Worm (Caenorhabditis elegans) whole organism, mixed stage, embryonic: Measurements from ENCODE around the gene twnk-1.

Experiments
- M03D4.4 ChIP-seq: sonication (generic microtip); optimal IDR thresholded peaks from 2 replicates; lab custom pipeline; 2017; ENCODE audit warnings: mild to moderate bottlenecking, missing genetic modification characterization, missing compliant biosample characterization
- bed-3 ChIP-seq: fragments of 200-800 bp; sonication (Bioruptor generic); optimal IDR thresholded peaks from 3 replicates; lab custom pipeline; 2018; ENCODE audit warnings: mild to moderate bottlenecking, missing genetic modification characterization, moderate library complexity, missing compliant biosample characterization
- blmp-1 ChIP-seq: fragments of 150-350 bp; optimal IDR thresholded peaks from 2 replicates; lab custom pipeline; 2014; ENCODE audit warnings: missing biosample characterization, missing genetic modification characterization
- ceh-39 ChIP-seq: fragments of 150-350 bp; optimal IDR thresholded peaks from 2 replicates; lab custom pipeline; 2014; ENCODE audit warnings: missing biosample characterization, missing genetic modification characterization
- ceh-43 ChIP-seq: fragments of 200-800 bp; sonication (Bioruptor generic); optimal IDR thresholded peaks from 2 replicates; lab custom pipeline; 2018; ENCODE audit warnings: mild to moderate bottlenecking, missing genetic modification characterization, moderate library complexity, missing compliant biosample characterization
- ceh-83 ChIP-seq: fragments of 200-800 bp; sonication (Bioruptor generic); optimal IDR thresholded peaks from 2 replicates; lab custom pipeline; 2018; ENCODE audit warnings: mild to moderate bottlenecking, missing genetic modification characterization, missing compliant biosample characterization
- ces-1 ChIP-seq: fragments of 150-350 bp; optimal IDR thresholded peaks from 2 replicates; lab custom pipeline; 2014; ENCODE audit warnings: missing biosample characterization, missing genetic modification reagents, missing genetic modification characterization
- cnd-1 ChIP-seq: fragments of 200-800 bp; sonication (Bioruptor generic); optimal IDR thresholded peaks from 2 replicates; lab custom pipeline; 2018; ENCODE audit warnings: mild to moderate bottlenecking, missing genetic modification characterization, missing compliant biosample characterization
- drap-1 ChIP-seq: fragments of 200-800 bp; sonication (Bioruptor generic); optimal IDR thresholded peaks from 3 replicates; lab custom pipeline; 2018; ENCODE audit warnings: mild to moderate bottlenecking, missing genetic modification characterization, missing compliant biosample characterization
- elt-1 ChIP-seq: sonication (generic microtip); optimal IDR thresholded peaks from 2 replicates; lab custom pipeline; 2017; ENCODE audit warnings: missing genetic modification characterization, mild to moderate bottlenecking, missing compliant biosample characterization, antibody characterized with exemption, moderate library complexity, borderline replicate concordance; ENCODE audit not compliant: insufficient read depth
- elt-3 ChIP-seq: fragments of 150-350 bp; optimal IDR thresholded peaks from 2 replicates; lab custom pipeline; 2014; ENCODE audit warnings: missing biosample characterization, missing genetic modification characterization
- flh-1 ChIP-seq: fragments of 200-800 bp; sonication (Bioruptor generic); optimal IDR thresholded peaks from 2 replicates; lab custom pipeline; 2018; ENCODE audit warnings: mild to moderate bottlenecking, missing genetic modification characterization, moderate library complexity, missing compliant biosample characterization
- ham-2 ChIP-seq: fragments of 200-800 bp; sonication (Bioruptor generic); optimal IDR thresholded peaks from 2 replicates; lab custom pipeline; 2018; ENCODE audit warnings: mild to moderate bottlenecking, missing genetic modification characterization, missing compliant biosample characterization
- hlh-1 ChIP-seq: fragments of 150-350 bp; optimal IDR thresholded peaks from 2 replicates; lab custom pipeline; 2014; ENCODE audit warnings: missing biosample characterization, missing genetic modification reagents, missing genetic modification characterization
- lin-13 ChIP-seq: fragments of 150-350 bp; optimal IDR thresholded peaks from 2 replicates; lab custom pipeline; 2014; ENCODE audit warnings: missing biosample characterization, missing genetic modification characterization
- lin-32 ChIP-seq: fragments of 200-800 bp; sonication (Bioruptor generic); optimal IDR thresholded peaks from 2 replicates; lab custom pipeline; 2018; ENCODE audit warnings: mild to moderate bottlenecking, missing genetic modification characterization, missing compliant biosample characterization
- lsy-2 ChIP-seq: fragments of 150-350 bp; optimal IDR thresholded peaks from 2 replicates; lab custom pipeline; 2014; ENCODE audit warnings: missing biosample characterization, missing genetic modification characterization
- mab-5 ChIP-seq: fragments of 150-350 bp; optimal IDR thresholded peaks from 2 replicates; lab custom pipeline; 2014; ENCODE audit warnings: missing biosample characterization, missing genetic modification characterization
- mep-1 ChIP-seq: fragments of 150-350 bp; optimal IDR thresholded peaks from 2 replicates; lab custom pipeline; 2017; ENCODE audit warnings: missing biosample characterization, missing genetic modification reagents, missing genetic modification characterization, inconsistent platforms
- mls-2 ChIP-seq: sonication (generic microtip); optimal IDR thresholded peaks from 2 replicates; lab custom pipeline; 2016; ENCODE audit warnings: mild to moderate bottlenecking, missing genetic modification characterization, moderate library complexity, missing compliant biosample characterization
- nhr-12 ChIP-seq: fragments of 150-350 bp; optimal IDR thresholded peaks from 2 replicates; lab custom pipeline; 2014; ENCODE audit warnings: missing biosample characterization, missing genetic modification characterization
- nhr-2 ChIP-seq: fragments of 150-350 bp; optimal IDR thresholded peaks from 2 replicates; lab custom pipeline; 2014; ENCODE audit warnings: missing biosample characterization, missing genetic modification characterization
- nhr-237 ChIP-seq: fragments of 150-350 bp; optimal IDR thresholded peaks from 2 replicates; lab custom pipeline; 2014; ENCODE audit warnings: missing biosample characterization, missing genetic modification characterization
- nhr-28 ChIP-seq: fragments of 150-350 bp; optimal IDR thresholded peaks from 2 replicates; lab custom pipeline; 2014; ENCODE audit warnings: missing biosample characterization, missing genetic modification characterization
- nhr-76 ChIP-seq: sonication (generic microtip); optimal IDR thresholded peaks from 2 replicates; lab custom pipeline; 2017; ENCODE audit warnings: missing biosample characterization, missing genetic modification characterization
- pha-4 ChIP-seq: fragments of 150-350 bp; optimal IDR thresholded peaks from 2 replicates; lab custom pipeline; 2018; ENCODE audit warnings: missing biosample characterization, missing genetic modification reagents, missing genetic modification characterization
- sem-2 ChIP-seq: fragments of 200-800 bp; sonication (Bioruptor generic); optimal IDR thresholded peaks from 2 replicates; lab custom pipeline; 2018; ENCODE audit warnings: mild to moderate bottlenecking, missing genetic modification characterization, missing compliant biosample characterization
- snpc-4 ChIP-seq: fragments of 150-350 bp; optimal IDR thresholded peaks from 2 replicates; lab custom pipeline; 2014; ENCODE audit warnings: missing biosample characterization, missing genetic modification characterization
- sptf-1 ChIP-seq: sonication (generic microtip); optimal IDR thresholded peaks from 2 replicates; lab custom pipeline; 2017; ENCODE audit warnings: mild to moderate bottlenecking, missing genetic modification characterization, moderate library complexity, missing compliant biosample characterization
- tbx-8 ChIP-seq: fragments of 200-800 bp; sonication (Bioruptor generic); optimal IDR thresholded peaks from 2 replicates; lab custom pipeline; 2018; ENCODE audit warnings: mild to moderate bottlenecking, missing genetic modification characterization, moderate library complexity, missing compliant biosample characterization
- unc-120 ChIP-seq: sonication (generic microtip); optimal IDR thresholded peaks from 2 replicates; lab custom pipeline; 2017; ENCODE audit warnings: missing genetic modification characterization, missing compliant biosample characterization; ENCODE audit not compliant: poor library complexity, severe bottlenecking
- unc-39 ChIP-seq: fragments of 150-350 bp; optimal IDR thresholded peaks from 2 replicates; lab custom pipeline; 2014; ENCODE audit warnings: missing biosample characterization, missing genetic modification characterization
- unc-62 ChIP-seq: fragments of 150-350 bp; optimal IDR thresholded peaks from 2 replicates; lab custom pipeline; 2014; ENCODE audit warnings: missing biosample characterization, missing genetic modification reagents, missing genetic modification characterization
- zip-8 ChIP-seq: fragments of 150-350 bp; optimal IDR thresholded peaks from 2 replicates; lab custom pipeline; 2014; ENCODE audit warnings: missing biosample characterization, missing genetic modification characterization
- ztf-11 ChIP-seq: fragments of 150-350 bp; optimal IDR thresholded peaks from 2 replicates; lab custom pipeline; 2014; ENCODE audit warnings: missing biosample characterization, missing genetic modification characterization

The twnk-1 gene

DNA sequence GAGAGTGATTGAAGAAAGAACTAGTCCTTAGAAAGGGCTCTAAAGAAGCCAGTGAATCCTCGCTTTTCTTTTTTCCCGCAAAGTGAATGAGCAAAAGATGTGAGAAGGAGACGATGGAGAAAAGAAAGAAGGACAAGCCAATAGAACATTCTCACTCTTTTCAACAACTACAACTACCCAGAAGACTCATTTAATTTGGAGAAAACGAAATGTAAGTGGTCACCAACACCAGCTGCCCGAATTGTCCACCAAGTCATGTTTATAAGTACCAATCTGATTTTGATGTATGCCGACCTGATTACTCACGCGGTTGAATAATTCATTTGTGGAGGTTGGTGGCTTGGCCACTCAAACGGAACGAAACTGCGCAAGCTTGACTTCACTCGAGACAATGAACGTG lies 11.6 kb downstream of the twnk-1 start:
- peak; percentile 92 for TF ChIP-seq ces-1 (GFP tag; lab: Kevin White, UChicago)
- no peak for TF ChIP-seq lsy-2 (tag; lab: Kevin White, UChicago)

DNA sequence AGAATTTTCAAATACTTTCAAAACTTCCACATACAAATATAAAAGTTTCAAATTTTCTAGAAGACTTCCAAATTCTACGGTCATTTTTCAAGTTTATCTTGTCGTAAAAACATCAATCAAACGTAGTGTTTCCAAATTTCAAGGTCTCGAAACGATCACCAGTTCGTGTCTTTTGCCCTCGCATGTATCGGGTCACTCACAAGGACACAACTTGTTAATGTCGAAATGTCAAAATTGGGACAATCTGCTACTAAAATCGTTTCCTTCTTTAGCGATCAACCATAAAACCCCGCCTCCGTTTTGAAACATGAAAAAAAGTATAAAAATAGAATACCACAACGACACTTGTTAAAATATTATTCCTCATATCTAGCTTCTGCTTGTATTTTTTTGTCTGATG lies 12.5 kb downstream of the twnk-1 start:
- TF ChIP-seq pha-4 (tag; lab: Kevin White, UChicago): no peak
- no peak for TF ChIP-seq nhr-237
- TF ChIP-seq nhr-28 (tag; lab: Kevin White, UChicago): no peak
- TF ChIP-seq ztf-11 (tag; lab: Kevin White, UChicago): no peak

DNA sequence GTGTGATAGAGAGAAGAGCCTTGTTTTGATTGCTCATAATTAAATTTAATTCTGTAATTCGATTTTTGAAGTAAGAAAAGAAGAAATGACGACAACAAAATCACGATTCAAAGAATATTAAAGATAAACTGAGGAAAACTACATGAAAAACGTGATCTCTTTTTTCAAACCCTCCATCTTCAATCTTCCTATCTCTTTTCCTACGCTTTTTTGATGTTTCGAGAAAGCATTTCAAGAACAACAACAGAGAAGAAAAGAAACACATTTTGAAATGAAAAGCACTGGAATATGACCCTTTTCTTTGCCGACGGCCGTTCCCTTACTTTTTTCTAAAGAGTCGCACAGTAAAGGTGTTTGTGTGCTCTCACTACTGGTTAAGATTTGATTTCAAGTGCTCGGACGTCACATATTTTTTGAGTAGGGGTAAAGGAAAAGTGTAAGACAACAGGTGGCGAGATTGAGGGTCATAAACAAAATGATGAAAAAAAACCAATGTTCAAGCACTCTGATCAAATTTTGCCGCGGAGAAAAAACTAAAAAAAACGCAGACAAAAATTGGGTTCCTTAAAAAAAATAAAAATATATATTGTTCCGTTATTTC lies 15.0 kb downstream of the twnk-1 start, which contains the start of gene F13D11.3:
TSS of gene F13D11.3 (minus strand) at position 51 of the 601 bp plus-strand sequence.
- TF ChIP-seq sptf-1 (tag; lab: Kevin White, UChicago) (no peak), hlh-1 (tag; lab: Kevin White, UChicago) (peak; percentile 77)

DNA sequence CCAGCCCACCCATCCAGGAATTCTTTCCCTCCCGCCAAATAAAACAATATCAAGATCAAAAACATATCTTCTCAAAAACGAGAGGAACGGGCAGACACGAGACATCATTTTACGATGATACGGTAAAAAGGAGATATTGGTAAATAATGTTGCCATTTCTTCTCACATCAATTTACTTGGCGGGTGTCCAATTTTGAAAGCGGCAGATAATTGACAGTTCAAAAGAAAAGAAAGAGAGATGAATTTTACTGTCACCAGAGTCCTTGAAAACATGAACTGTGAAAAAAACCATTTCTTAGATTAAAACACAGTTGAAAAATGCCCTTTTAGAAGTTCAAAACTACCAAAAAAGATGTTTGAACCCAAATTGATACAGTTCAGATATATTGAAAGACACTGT lies 19.7 kb downstream of the twnk-1 start:
- TF ChIP-seq sptf-1 (tag; lab: Kevin White, UChicago) (no peak), unc-62 (peak; percentile 15)
- TF ChIP-seq, all 35 proteins: peak for 1

DNA sequence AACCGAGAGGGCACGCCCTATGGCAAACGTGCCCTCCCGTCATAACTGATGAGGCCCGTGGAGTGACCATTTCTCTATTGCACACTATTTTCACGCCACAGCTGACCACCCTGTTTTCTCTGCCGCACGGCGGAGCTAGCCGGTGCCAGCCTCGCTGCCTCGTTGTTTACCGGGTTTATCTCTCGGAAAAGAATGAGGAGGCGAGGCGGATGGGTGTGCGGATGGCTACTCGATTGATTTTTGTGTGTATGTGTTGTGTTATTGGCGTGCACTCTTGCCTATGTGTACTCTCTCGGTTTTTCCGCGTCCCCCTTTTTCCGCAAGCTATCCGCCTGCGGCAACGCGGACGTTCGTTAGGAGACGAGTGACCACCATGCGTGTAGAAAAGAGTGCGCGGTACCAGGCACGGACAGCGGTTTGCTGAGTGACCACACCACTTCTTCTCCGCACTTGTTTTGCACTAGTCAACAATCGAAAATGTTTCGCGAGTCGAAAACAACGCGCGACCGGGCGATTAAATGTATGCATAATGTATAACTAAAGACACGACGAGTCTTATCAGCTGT lies 21.1 kb downstream of the twnk-1 start:
- TF ChIP-seq elt-3 (tag; lab: Kevin White, UChicago) (peak; percentile 13), blmp-1 (tag; lab: Kevin White, UChicago) (no peak), mls-2 (peak; percentile 96), mab-5 (peak; percentile 59), unc-39 (tag; lab: Kevin White, UChicago) (peak; percentile 28), ceh-83 (GFP tag; lab: Kevin White, UChicago) (peak; percentile 69), ceh-43 (GFP tag; lab: Kevin White, UChicago) (peak; percentile 21), elt-1 (tag; lab: Kevin White, UChicago) (peak; percentile 6), lin-32 (GFP tag; lab: Kevin White, UChicago) (peak; percentile 60), M03D4.4 (tag; lab: Kevin White, UChicago) (peak; percentile 86), hlh-1 (tag; lab: Kevin White, UChicago) (peak; percentile 96), ces-1 (GFP tag; lab: Kevin White, UChicago) (peak; percentile 72), ham-2 (GFP tag; lab: Kevin White, UChicago) (peak; percentile 100), sem-2 (peak; percentile 43), ztf-11 (tag; lab: Kevin White, UChicago) (peak; percentile 88), nhr-237 (peak; percentile 50), nhr-12 (peak; percentile 62), bed-3 (GFP tag; lab: Kevin White, UChicago) (peak; percentile 48), lsy-2 (tag; lab: Kevin White, UChicago) (peak; percentile 56), nhr-28 (tag; lab: Kevin White, UChicago) (no peak), unc-120 (peak; percentile 96), zip-8 (tag; lab: Kevin White, UChicago) (no peak), pha-4 (tag; lab: Kevin White, UChicago) (peak; percentile 91), nhr-76 (tag; lab: Kevin White, UChicago) (no peak), drap-1 (GFP tag; lab: Kevin White, UChicago) (peak; percentile 88), unc-62 (peak; percentile 85), lin-13 (tag; lab: Kevin White, UChicago) (peak; percentile 73), nhr-2 (tag; lab: Kevin White, UChicago) (peak; percentile 61), ceh-39 (tag; lab: Kevin White, UChicago) (peak; percentile 48), cnd-1 (tag; lab: Kevin White, UChicago) (peak; percentile 87), tbx-8 (GFP tag; lab: Kevin White, UChicago) (peak; percentile 60), mep-1 (tag; lab: Kevin White, UChicago) (peak; percentile 80), snpc-4 (tag; lab: Kevin White, UChicago) (no peak), flh-1 (GFP tag; lab: Kevin White, UChicago) (peak; percentile 68), sptf-1 (tag; lab: Kevin White, UChicago) (peak; percentile 90)
